Fruit fly (Drosophila melanogaster): ENCODE data around the gene GMF.

- TF ChIP-seq D1 (tag; optimal IDR thresholded peaks at IDR 0.05): no peak
- no peak for TF ChIP-seq CG8301 (tag; optimal IDR thresholded peaks at IDR 0.05)
- no peak for TF ChIP-seq Pif1B (GFP tag; optimal IDR thresholded peaks at IDR 0.05)
- TF ChIP-seq CG8159 (tag; optimal IDR thresholded peaks at IDR 0.05): no peak
- TF ChIP-seq CG10348 (GFP tag; IDR thresholded peaks at IDR 0.05): no peak
- no peak for TF ChIP-seq CG9948 (tag; optimal IDR thresholded peaks at IDR 0.05)
- TF ChIP-seq CG17806 (tag; optimal IDR thresholded peaks at IDR 0.05): no peak
- no peak for TF ChIP-seq gl (tag; optimal IDR thresholded peaks at IDR 0.05)
- no peak for TF ChIP-seq CG34367 (tag; optimal IDR thresholded peaks at IDR 0.05)
- TF ChIP-seq rn (GFP tag; IDR thresholded peaks at IDR 0.05): no peak
- 0 out of 3 replicates have a peak, but pooled peaks have one; percentile 20 for TF ChIP-seq CG4496 (GFP tag; IDR thresholded peaks at IDR 0.05)
- TF ChIP-seq Pif1A (GFP tag; optimal IDR thresholded peaks at IDR 0.05): no peak
- peak; percentile 11 for TF ChIP-seq EcR (GFP tag; optimal IDR thresholded peaks at IDR 0.05)
Measured at dm6 chr2L:16282077-16282471, 20.7 kb downstream of the GMF start.

All from whole organism, pupa.